Fruit fly (Drosophila melanogaster) Kc167 (cell line): ENCODE data around the gene CG17124.

Experiments used
- Myc ChIP-seq: fragments of >200 bp; optimal IDR thresholded peaks from 2 replicates; lab custom pipeline; 2017; ENCODE audit warnings: missing external identifiers
- Sin3A ChIP-seq: fragments of >200 bp; optimal IDR thresholded peaks from 2 replicates; lab custom pipeline; 2018; ENCODE audit warnings: missing external identifiers
- insv ChIP-seq: fragments of >200 bp; optimal IDR thresholded peaks from 3 replicates; lab custom pipeline; 2018; ENCODE audit warnings: missing external identifiers
- psq ChIP-seq: fragments of >200 bp; optimal IDR thresholded peaks from 2 replicates; lab custom pipeline; 2017; ENCODE audit warnings: missing external identifiers
- ttk ChIP-seq: sonication (Bioruptor generic); optimal IDR thresholded peaks from 2 replicates; lab custom pipeline; 2017; ENCODE audit warnings: missing external identifiers

DNA sequence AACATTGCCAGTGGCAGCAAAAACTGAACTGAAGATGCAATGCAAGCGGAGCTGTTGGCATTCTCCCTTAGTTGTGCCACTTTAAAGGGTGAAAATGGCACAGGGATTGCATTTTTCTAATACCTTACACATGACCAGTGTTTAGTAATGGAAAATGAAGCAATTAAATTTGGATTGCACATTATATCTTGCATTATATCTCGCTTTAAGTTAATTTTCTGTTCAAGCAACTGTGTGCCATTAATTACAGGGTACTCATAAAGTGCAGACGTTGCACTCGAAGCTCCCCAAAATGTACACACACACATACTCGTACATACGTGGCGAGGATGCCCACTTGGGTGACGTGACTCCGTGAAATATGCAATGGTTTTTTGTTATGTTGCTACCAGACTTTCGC lies 3.5 kb upstream of the CG17124 start:
- TF ChIP-seq Sin3A (lab: Kevin White, UChicago) (no peak), psq (lab: Kevin White, UChicago) (no peak), ttk (no peak), insv (lab: Kevin White, UChicago) (no peak), Myc (no peak)
